Fruit fly (Drosophila melanogaster) whole organism, embryonic: ENCODE measurements around the gene DCTN6-p27.
A peak's percentile ranks its signal among the peaks of the same experiment; 100 is the strongest.

Experiments
- Ada2b ChIP-seq: fragments of 200-800 bp; sonication (Bioruptor generic); IDR thresholded peaks from 2 replicates; pipeline ENCODE4 v1.3.6; 2022; ENCODE audit warnings: missing biosample characterization, missing genetic modification characterization
- Atf6 ChIP-seq: fragments of 200-800 bp; sonication (Bioruptor generic); IDR thresholded peaks from 2 replicates; pipeline ENCODE4 v1.3.6; 2022; ENCODE audit warnings: missing biosample characterization, missing genetic modification characterization
- CG10366 ChIP-seq: fragments of 200-800 bp; sonication (Bioruptor generic); IDR thresholded peaks from 2 replicates; pipeline ENCODE4 v1.3.6; 2022; ENCODE audit warnings: missing biosample characterization, missing genetic modification characterization
- CG12104 ChIP-seq: fragments of 200-800 bp; sonication (Bioruptor generic); optimal IDR thresholded peaks from 3 replicates; lab custom pipeline; 2016; ENCODE audit warnings: missing biosample characterization, missing genetic modification characterization
- CG12299 ChIP-seq: fragments of 200-800 bp; sonication (Bioruptor generic); optimal IDR thresholded peaks from 2 replicates; lab custom pipeline; 2018; ENCODE audit warnings: missing biosample characterization, mild to moderate bottlenecking, missing genetic modification characterization
- CG12659 ChIP-seq: fragments of 200-800 bp; sonication (Bioruptor generic); optimal IDR thresholded peaks from 3 replicates; lab custom pipeline; 2017; ENCODE audit warnings: mild to moderate bottlenecking, missing biosample characterization, missing genetic modification reagents, missing genetic modification characterization
- CG15696 ChIP-seq: fragments of 200-800 bp; sonication (Bioruptor generic); optimal IDR thresholded peaks from 2 replicates; lab custom pipeline; 2019; ENCODE audit warnings: missing biosample characterization, mild to moderate bottlenecking, missing genetic modification characterization, moderate library complexity
- CG31441 ChIP-seq: fragments of 200-800 bp; sonication (Bioruptor generic); IDR thresholded peaks from 2 replicates; pipeline ENCODE4 v1.3.6; 2022; ENCODE audit warnings: missing biosample characterization, missing genetic modification characterization
- CG34376 ChIP-seq: fragments of 200-800 bp; sonication (Bioruptor generic); optimal IDR thresholded peaks from 2 replicates; lab custom pipeline; 2018; ENCODE audit warnings: missing biosample characterization, mild to moderate bottlenecking, missing genetic modification characterization
- CG4424 ChIP-seq: fragments of 200-800 bp; sonication (Bioruptor generic); optimal IDR thresholded peaks from 3 replicates; lab custom pipeline; 2016; ENCODE audit warnings: missing biosample characterization, missing genetic modification characterization
- CG9876 ChIP-seq: fragments of 200-800 bp; sonication (Bioruptor generic); optimal IDR thresholded peaks from 2 replicates; lab custom pipeline; 2016; ENCODE audit warnings: missing biosample characterization, missing genetic modification characterization
- Camta ChIP-seq: fragments of 200-800 bp; sonication (Bioruptor generic); optimal IDR thresholded peaks from 2 replicates; lab custom pipeline; 2016; ENCODE audit warnings: missing biosample characterization, missing genetic modification characterization
- Chrac-16 ChIP-seq: fragments of 200-800 bp; sonication (Bioruptor generic); optimal IDR thresholded peaks from 3 replicates; lab custom pipeline; 2016; ENCODE audit warnings: missing biosample characterization, missing genetic modification characterization
- D19A ChIP-seq: fragments of 200-800 bp; optimal IDR thresholded peaks from 3 replicates; lab custom pipeline; 2019; ENCODE audit warnings: missing biosample characterization, mild to moderate bottlenecking, missing genetic modification characterization, moderate library complexity
- D19B ChIP-seq: fragments of 200-800 bp; sonication (Bioruptor generic); optimal IDR thresholded peaks from 2 replicates; lab custom pipeline; 2017; ENCODE audit warnings: missing biosample characterization, mild to moderate bottlenecking, missing genetic modification characterization
- Dll ChIP-seq: fragments of 200-800 bp; sonication (Bioruptor generic); IDR thresholded peaks from 4 replicates; pipeline ENCODE4 v1.3.6; 2022; ENCODE audit warnings: missing biosample characterization, missing genetic modification characterization; ENCODE audit not compliant: partially characterized antibody
- Elba2 ChIP-seq: fragments of 200-800 bp; sonication (Bioruptor generic); optimal IDR thresholded peaks from 3 replicates; lab custom pipeline; 2016; ENCODE audit warnings: missing biosample characterization, missing genetic modification characterization
- Ets97D ChIP-seq: fragments of 200-800 bp; sonication (Bioruptor generic); optimal IDR thresholded peaks from 3 replicates; lab custom pipeline; 2016; ENCODE audit warnings: missing biosample characterization, missing genetic modification characterization
- GATAe ChIP-seq: fragments of 200-800 bp; sonication (Bioruptor generic); conservative IDR thresholded peaks from 2 replicates; pipeline ENCODE4 v1.3.6; 2022; ENCODE audit warnings: missing biosample characterization, missing genetic modification characterization
- Gsc ChIP-seq: fragments of 200-800 bp; sonication (Bioruptor generic); IDR thresholded peaks from 2 replicates; pipeline ENCODE4 v1.3.6; 2022; ENCODE audit warnings: missing biosample characterization, missing genetic modification characterization
- Myb ChIP-seq: fragments of 200-800 bp; sonication (Bioruptor generic); optimal IDR thresholded peaks from 2 replicates; lab custom pipeline; 2016; ENCODE audit warnings: missing biosample characterization, missing genetic modification characterization
- NC2β ChIP-seq: fragments of 200-800 bp; sonication (Bioruptor generic); optimal IDR thresholded peaks from 2 replicates; lab custom pipeline; 2016; ENCODE audit warnings: missing biosample characterization, missing genetic modification characterization
- Oaz ChIP-seq: fragments of 200-800 bp; sonication (Bioruptor generic); IDR thresholded peaks from 2 replicates; pipeline ENCODE4 v1.3.6; 2022; ENCODE audit warnings: missing biosample characterization, missing genetic modification characterization
- Opbp ChIP-seq: fragments of 200-800 bp; sonication (Bioruptor generic); IDR thresholded peaks from 3 replicates; pipeline ENCODE4 v1.3.6; 2022; ENCODE audit warnings: missing biosample characterization, missing genetic modification characterization; ENCODE audit not compliant: partially characterized antibody
- Poxn ChIP-seq: fragments of 200-800 bp; sonication (Bioruptor generic); IDR thresholded peaks from 2 replicates; pipeline ENCODE4 v1.3.6; 2022; ENCODE audit warnings: missing biosample characterization, missing genetic modification characterization
- Rx ChIP-seq: fragments of 200-800 bp; sonication (Bioruptor generic); IDR thresholded peaks from 2 replicates; pipeline ENCODE4 v1.3.6; 2022; ENCODE audit warnings: missing biosample characterization, missing genetic modification characterization
- Vsx1 ChIP-seq: fragments of 200-800 bp; sonication (Bioruptor generic); optimal IDR thresholded peaks from 2 replicates; lab custom pipeline; 2017; ENCODE audit warnings: missing biosample characterization, mild to moderate bottlenecking, missing genetic modification characterization, missing genetic modification reagents
- ab ChIP-seq: fragments of 200-800 bp; sonication (Bioruptor generic); optimal IDR thresholded peaks from 2 replicates; lab custom pipeline; 2016; ENCODE audit warnings: missing biosample characterization, missing genetic modification characterization
- ara ChIP-seq: fragments of 200-800 bp; sonication (Bioruptor generic); IDR thresholded peaks from 2 replicates; pipeline ENCODE4 v1.3.6; 2022; ENCODE audit warnings: missing biosample characterization, missing genetic modification characterization
- bowl ChIP-seq: fragments of 200-800 bp; sonication (Bioruptor generic); IDR thresholded peaks from 2 replicates; pipeline ENCODE4 v1.3.6; 2022; ENCODE audit warnings: missing biosample characterization, missing genetic modification characterization
- cad ChIP-seq: fragments of >200 bp; optimal IDR thresholded peaks from 2 replicates; lab custom pipeline; 2017; ENCODE audit warnings: missing biosample characterization, missing genetic modification characterization
- chinmo ChIP-seq: fragments of 200-800 bp; sonication (Bioruptor generic); IDR thresholded peaks from 4 replicates; pipeline ENCODE4 v1.3.6; 2022; ENCODE audit warnings: missing biosample characterization, missing genetic modification characterization; ENCODE audit not compliant: partially characterized antibody
- corto ChIP-seq: fragments of 200-800 bp; sonication (Bioruptor generic); optimal IDR thresholded peaks from 2 replicates; lab custom pipeline; 2016; ENCODE audit warnings: missing biosample characterization, mild to moderate bottlenecking, missing genetic modification characterization, moderate library complexity
- croc ChIP-seq: fragments of 200-800 bp; sonication (Bioruptor generic); conservative IDR thresholded peaks from 3 replicates; pipeline ENCODE4 v1.3.6; 2022; ENCODE audit warnings: missing biosample characterization, missing genetic modification characterization
- fd96Cb ChIP-seq: fragments of 200-800 bp; sonication (Bioruptor generic); optimal IDR thresholded peaks from 2 replicates; lab custom pipeline; 2018; ENCODE audit warnings: missing biosample characterization, mild to moderate bottlenecking, missing genetic modification characterization, moderate library complexity
- gce ChIP-seq: fragments of 200-800 bp; sonication (Bioruptor generic); IDR thresholded peaks from 3 replicates; pipeline ENCODE4 v1.3.6; 2022; ENCODE audit warnings: missing biosample characterization, missing genetic modification characterization
- gcm ChIP-seq: fragments of 200-800 bp; sonication (Bioruptor generic); optimal IDR thresholded peaks from 2 replicates; lab custom pipeline; 2019; ENCODE audit warnings: missing biosample characterization, mild to moderate bottlenecking, missing genetic modification characterization, moderate library complexity
- gem ChIP-seq: fragments of 200-800 bp; sonication (Bioruptor generic); optimal IDR thresholded peaks from 2 replicates; lab custom pipeline; 2019; ENCODE audit warnings: missing biosample characterization, mild to moderate bottlenecking, missing genetic modification characterization, moderate library complexity
- insv ChIP-seq, 2 experiments: fragments of 200-800 bp; sonication (Bioruptor generic); optimal IDR thresholded peaks; 3 replicates each; lab custom pipeline; 2016 to 2018; ENCODE audit warnings: missing biosample characterization in 2 of 2, missing genetic modification characterization in 2 of 2
- kah ChIP-seq: fragments of 200-800 bp; sonication (Bioruptor generic); optimal IDR thresholded peaks from 2 replicates; lab custom pipeline; 2018; ENCODE audit warnings: missing biosample characterization, mild to moderate bottlenecking, missing genetic modification characterization
- klu ChIP-seq: fragments of 200-800 bp; sonication (Bioruptor generic); IDR thresholded peaks from 2 replicates; pipeline ENCODE4 v1.3.6; 2022; ENCODE audit warnings: missing biosample characterization, missing genetic modification characterization
- lmd ChIP-seq: fragments of 200-800 bp; sonication (Bioruptor generic); IDR thresholded peaks from 2 replicates; pipeline ENCODE4 v1.3.6; 2022; ENCODE audit warnings: missing biosample characterization, missing genetic modification characterization
- odd ChIP-seq: fragments of 200-800 bp; sonication (Bioruptor generic); optimal IDR thresholded peaks from 2 replicates; lab custom pipeline; 2017; ENCODE audit warnings: missing biosample characterization, mild to moderate bottlenecking, missing genetic modification characterization
- pho ChIP-seq: fragments of 200-800 bp; sonication (Bioruptor generic); optimal IDR thresholded peaks from 2 replicates; lab custom pipeline; 2016; ENCODE audit warnings: missing biosample characterization, missing genetic modification characterization
- pita ChIP-seq: fragments of 200-800 bp; sonication (Bioruptor generic); optimal IDR thresholded peaks from 2 replicates; lab custom pipeline; 2017; ENCODE audit warnings: missing biosample characterization, mild to moderate bottlenecking, missing genetic modification characterization
- seq ChIP-seq: fragments of 200-800 bp; sonication (Bioruptor generic); IDR thresholded peaks from 2 replicates; pipeline ENCODE4 v1.3.6; 2022; ENCODE audit warnings: missing biosample characterization, missing genetic modification characterization
- sima ChIP-seq: fragments of 200-800 bp; sonication (Bioruptor generic); optimal IDR thresholded peaks from 2 replicates; lab custom pipeline; 2016; ENCODE audit warnings: missing biosample characterization, missing genetic modification characterization
- toy ChIP-seq: fragments of 200-800 bp; sonication (Bioruptor generic); IDR thresholded peaks from 2 replicates; pipeline ENCODE4 v1.3.6; 2022; ENCODE audit warnings: missing biosample characterization, missing genetic modification characterization
- unc-4 ChIP-seq: fragments of 200-800 bp; sonication (Bioruptor generic); IDR thresholded peaks from 2 replicates; pipeline ENCODE4 v1.3.6; 2022; ENCODE audit warnings: missing biosample characterization, missing genetic modification characterization; ENCODE audit not compliant: partially characterized antibody

DCTN6-p27 gene

dm6 chr2L:19164933-19165813 is 33.0 kb downstream of the DCTN6-p27 start (continued):
- peak; percentile 96 for TF ChIP-seq CG12299 (tag; lab: Kevin White, UChicago)
- peak; percentile 92 for TF ChIP-seq klu (GFP tag; lab: Robert Waterston, UW)
- TF ChIP-seq odd (GFP tag; lab: Kevin White, UChicago) = peak; percentile 94
- TF ChIP-seq Vsx1 (GFP tag; lab: Kevin White, UChicago) = peak; percentile 89
- TF ChIP-seq Camta = peak; percentile 98
- peak; percentile 91 for TF ChIP-seq CG15696 (tag; lab: Kevin White, UChicago)
- TF ChIP-seq gce = peak; percentile 96
- TF ChIP-seq gem (tag; lab: Kevin White, UChicago) = peak; percentile 98
- peak; percentile 96 for TF ChIP-seq croc (GFP tag; lab: Robert Waterston, UW)
- TF ChIP-seq Myb (GFP tag; lab: Kevin White, UChicago) = peak; percentile 82
- TF ChIP-seq D19B (GFP tag; lab: Kevin White, UChicago) = peak; percentile 88
- peak; percentile 97 for TF ChIP-seq CG10366 (GFP tag; lab: Robert Waterston, UW)
- peak; percentile 90 for TF ChIP-seq CG12104 (GFP tag; lab: Kevin White, UChicago)
- peak; percentile 93 for TF ChIP-seq NC2β (GFP tag; lab: Kevin White, UChicago)
- peak; percentile 91 for TF ChIP-seq CG34376
- TF ChIP-seq kah (GFP tag; lab: Kevin White, UChicago) = peak; percentile 93
- TF ChIP-seq Oaz = peak; percentile 94
- peak; percentile 97 for TF ChIP-seq seq (GFP tag; lab: Robert Waterston, UW)
- TF ChIP-seq chinmo (GFP tag; lab: Robert Waterston, UW) = 0 out of 4 replicates have a peak, but pooled peaks have one; percentile 63
- peak; percentile 97 for TF ChIP-seq fd96Cb
- peak; percentile 96 for TF ChIP-seq lmd (GFP tag; lab: Robert Waterston, UW)
- peak; percentile 94 for TF ChIP-seq bowl (GFP tag; lab: Robert Waterston, UW)
- peak; percentile 95 for TF ChIP-seq Chrac-16 (GFP tag; lab: Kevin White, UChicago)
- peak; percentile 98 for TF ChIP-seq ara (GFP tag; lab: Robert Waterston, UW)
- peak; percentile 98 for TF ChIP-seq CG4424
- no peak for TF ChIP-seq Opbp (GFP tag; lab: Robert Waterston, UW)
- peak; percentile 97 for TF ChIP-seq Atf6 (GFP tag; lab: Robert Waterston, UW)
- peak; percentile 98 for TF ChIP-seq CG31441 (GFP tag; lab: Robert Waterston, UW)
- peak; percentile 74 for TF ChIP-seq Ets97D (GFP tag; lab: Kevin White, UChicago)
- TF ChIP-seq Dll (GFP tag; lab: Robert Waterston, UW) = peak; percentile 17; the same call in 1 of the 4 replicates
- peak; percentile 74 for TF ChIP-seq Poxn (GFP tag; lab: Robert Waterston, UW)
- TF ChIP-seq Rx (GFP tag; lab: Robert Waterston, UW) = peak; percentile 95
- TF ChIP-seq Gsc (GFP tag; lab: Robert Waterston, UW) = no peak
- peak; percentile 30 to 57 for TF ChIP-seq insv (GFP tag; optimal IDR thresholded peaks at IDR 0.05; lab: Kevin White, UChicago)
- TF ChIP-seq Ada2b = peak; percentile 98
- peak; percentile 87 for TF ChIP-seq corto (GFP tag; lab: Kevin White, UChicago)
- TF ChIP-seq cad = no peak
- TF ChIP-seq Elba2 (GFP tag; lab: Kevin White, UChicago) = peak; percentile 54
- no peak for TF ChIP-seq pita (GFP tag; lab: Kevin White, UChicago)
- peak; percentile 77 for TF ChIP-seq CG9876 (GFP tag; lab: Kevin White, UChicago)
- peak; percentile 90 for TF ChIP-seq GATAe (GFP tag; lab: Robert Waterston, UW)
- TF ChIP-seq gcm (GFP tag; lab: Kevin White, UChicago) = peak; percentile 96
- TF ChIP-seq sima (GFP tag; lab: Kevin White, UChicago) = peak; percentile 92
- 0 out of 2 replicates have a peak, but pooled peaks have one; percentile 13 for TF ChIP-seq unc-4
- TF ChIP-seq pho (GFP tag; lab: Kevin White, UChicago) = peak; percentile 94
- TF ChIP-seq ab (GFP tag; lab: Kevin White, UChicago) = peak; percentile 74
- peak; percentile 95 for TF ChIP-seq CG12659 (GFP tag; lab: Kevin White, UChicago)
- TF ChIP-seq toy (GFP tag; lab: Robert Waterston, UW) = peak; percentile 90
- peak; percentile 92 for TF ChIP-seq D19A
